Worm (Caenorhabditis elegans) whole organism, L4 larva: ENCODE measurements around the gene mpz-3.

ENCODE experiments used
- lin-13 ChIP-seq: fragments of 150-350 bp; optimal IDR thresholded peaks from 2 replicates; lab custom pipeline; 2014; ENCODE audit warnings: missing biosample characterization, missing genetic modification reagents, missing genetic modification characterization
- mes-2 ChIP-seq: sonication (generic microtip); optimal IDR thresholded peaks from 2 replicates; lab custom pipeline; 2016; ENCODE audit warnings: missing genotype, mild to moderate bottlenecking, missing genetic modification characterization, missing compliant biosample characterization; ENCODE audit not compliant: poor library complexity, severe bottlenecking
- mxl-2 ChIP-seq: fragments of 200-800 bp; sonication (Bioruptor generic); conservative IDR thresholded peaks from 2 replicates; pipeline ENCODE4 v1.3.6; 2022; ENCODE audit warnings: missing genetic modification reagents, missing genetic modification characterization, missing compliant biosample characterization
- unc-130 ChIP-seq: sonication (generic microtip); optimal IDR thresholded peaks from 2 replicates; lab custom pipeline; 2016; ENCODE audit warnings: missing genetic modification reagents, missing genetic modification characterization, missing compliant biosample characterization
- ztf-11 ChIP-seq: fragments of 150-350 bp; optimal IDR thresholded peaks from 2 replicates; lab custom pipeline; 2014; ENCODE audit warnings: missing biosample characterization, missing genetic modification characterization

- TF ChIP-seq mxl-2 (no peak), mes-2 (no peak), ztf-11 (tag; lab: Kevin White, UChicago) (no peak), lin-13 (no peak), unc-130 (GFP tag; lab: Kevin White, UChicago) (no peak)
These were observed 51.3 kb downstream of the mpz-3 start, which contains the start of gene R05G9R.1 for ce11 chrII:6513911-6514310.
